Worm (Caenorhabditis elegans) whole organism, mixed stage, embryonic: ENCODE data around the gene coa-3.

ENCODE experiments used
- M03D4.4 ChIP-seq: sonication (generic microtip); optimal IDR thresholded peaks from 2 replicates; lab custom pipeline; 2017; ENCODE audit warnings: mild to moderate bottlenecking, missing genetic modification characterization, missing compliant biosample characterization
- bed-3 ChIP-seq: fragments of 200-800 bp; sonication (Bioruptor generic); optimal IDR thresholded peaks from 3 replicates; lab custom pipeline; 2018; ENCODE audit warnings: mild to moderate bottlenecking, missing genetic modification characterization, moderate library complexity, missing compliant biosample characterization
- blmp-1 ChIP-seq: fragments of 150-350 bp; optimal IDR thresholded peaks from 2 replicates; lab custom pipeline; 2014; ENCODE audit warnings: missing biosample characterization, missing genetic modification characterization
- ceh-39 ChIP-seq: fragments of 150-350 bp; optimal IDR thresholded peaks from 2 replicates; lab custom pipeline; 2014; ENCODE audit warnings: missing biosample characterization, missing genetic modification characterization
- ceh-43 ChIP-seq: fragments of 200-800 bp; sonication (Bioruptor generic); optimal IDR thresholded peaks from 2 replicates; lab custom pipeline; 2018; ENCODE audit warnings: mild to moderate bottlenecking, missing genetic modification characterization, moderate library complexity, missing compliant biosample characterization
- ceh-83 ChIP-seq: fragments of 200-800 bp; sonication (Bioruptor generic); optimal IDR thresholded peaks from 2 replicates; lab custom pipeline; 2018; ENCODE audit warnings: mild to moderate bottlenecking, missing genetic modification characterization, missing compliant biosample characterization
- ces-1 ChIP-seq: fragments of 150-350 bp; optimal IDR thresholded peaks from 2 replicates; lab custom pipeline; 2014; ENCODE audit warnings: missing biosample characterization, missing genetic modification reagents, missing genetic modification characterization
- cnd-1 ChIP-seq: fragments of 200-800 bp; sonication (Bioruptor generic); optimal IDR thresholded peaks from 2 replicates; lab custom pipeline; 2018; ENCODE audit warnings: mild to moderate bottlenecking, missing genetic modification characterization, missing compliant biosample characterization
- drap-1 ChIP-seq: fragments of 200-800 bp; sonication (Bioruptor generic); optimal IDR thresholded peaks from 3 replicates; lab custom pipeline; 2018; ENCODE audit warnings: mild to moderate bottlenecking, missing genetic modification characterization, missing compliant biosample characterization
- elt-1 ChIP-seq: sonication (generic microtip); optimal IDR thresholded peaks from 2 replicates; lab custom pipeline; 2017; ENCODE audit warnings: missing genetic modification characterization, mild to moderate bottlenecking, missing compliant biosample characterization, antibody characterized with exemption, moderate library complexity, borderline replicate concordance; ENCODE audit not compliant: insufficient read depth
- elt-3 ChIP-seq: fragments of 150-350 bp; optimal IDR thresholded peaks from 2 replicates; lab custom pipeline; 2014; ENCODE audit warnings: missing biosample characterization, missing genetic modification characterization
- flh-1 ChIP-seq: fragments of 200-800 bp; sonication (Bioruptor generic); optimal IDR thresholded peaks from 2 replicates; lab custom pipeline; 2018; ENCODE audit warnings: mild to moderate bottlenecking, missing genetic modification characterization, moderate library complexity, missing compliant biosample characterization
- ham-2 ChIP-seq: fragments of 200-800 bp; sonication (Bioruptor generic); optimal IDR thresholded peaks from 2 replicates; lab custom pipeline; 2018; ENCODE audit warnings: mild to moderate bottlenecking, missing genetic modification characterization, missing compliant biosample characterization
- hlh-1 ChIP-seq: fragments of 150-350 bp; optimal IDR thresholded peaks from 2 replicates; lab custom pipeline; 2014; ENCODE audit warnings: missing biosample characterization, missing genetic modification reagents, missing genetic modification characterization
- lin-32 ChIP-seq: fragments of 200-800 bp; sonication (Bioruptor generic); optimal IDR thresholded peaks from 2 replicates; lab custom pipeline; 2018; ENCODE audit warnings: mild to moderate bottlenecking, missing genetic modification characterization, missing compliant biosample characterization
- lsy-2 ChIP-seq: fragments of 150-350 bp; optimal IDR thresholded peaks from 2 replicates; lab custom pipeline; 2014; ENCODE audit warnings: missing biosample characterization, missing genetic modification characterization
- mab-5 ChIP-seq: fragments of 150-350 bp; optimal IDR thresholded peaks from 2 replicates; lab custom pipeline; 2014; ENCODE audit warnings: missing biosample characterization, missing genetic modification characterization
- mep-1 ChIP-seq: fragments of 150-350 bp; optimal IDR thresholded peaks from 2 replicates; lab custom pipeline; 2017; ENCODE audit warnings: missing biosample characterization, missing genetic modification reagents, missing genetic modification characterization, inconsistent platforms
- nhr-12 ChIP-seq: fragments of 150-350 bp; optimal IDR thresholded peaks from 2 replicates; lab custom pipeline; 2014; ENCODE audit warnings: missing biosample characterization, missing genetic modification characterization
- nhr-28 ChIP-seq: fragments of 150-350 bp; optimal IDR thresholded peaks from 2 replicates; lab custom pipeline; 2014; ENCODE audit warnings: missing biosample characterization, missing genetic modification characterization
- nhr-76 ChIP-seq: sonication (generic microtip); optimal IDR thresholded peaks from 2 replicates; lab custom pipeline; 2017; ENCODE audit warnings: missing biosample characterization, missing genetic modification characterization
- pha-4 ChIP-seq: fragments of 150-350 bp; optimal IDR thresholded peaks from 2 replicates; lab custom pipeline; 2018; ENCODE audit warnings: missing biosample characterization, missing genetic modification reagents, missing genetic modification characterization
- sem-2 ChIP-seq: fragments of 200-800 bp; sonication (Bioruptor generic); optimal IDR thresholded peaks from 2 replicates; lab custom pipeline; 2018; ENCODE audit warnings: mild to moderate bottlenecking, missing genetic modification characterization, missing compliant biosample characterization
- snpc-4 ChIP-seq: fragments of 150-350 bp; optimal IDR thresholded peaks from 2 replicates; lab custom pipeline; 2014; ENCODE audit warnings: missing biosample characterization, missing genetic modification characterization
- sptf-1 ChIP-seq: sonication (generic microtip); optimal IDR thresholded peaks from 2 replicates; lab custom pipeline; 2017; ENCODE audit warnings: mild to moderate bottlenecking, missing genetic modification characterization, moderate library complexity, missing compliant biosample characterization
- unc-62 ChIP-seq: fragments of 150-350 bp; optimal IDR thresholded peaks from 2 replicates; lab custom pipeline; 2014; ENCODE audit warnings: missing biosample characterization, missing genetic modification reagents, missing genetic modification characterization
- zip-8 ChIP-seq: fragments of 150-350 bp; optimal IDR thresholded peaks from 2 replicates; lab custom pipeline; 2014; ENCODE audit warnings: missing biosample characterization, missing genetic modification characterization
- ztf-11 ChIP-seq: fragments of 150-350 bp; optimal IDR thresholded peaks from 2 replicates; lab custom pipeline; 2014; ENCODE audit warnings: missing biosample characterization, missing genetic modification characterization

The coa-3 gene

DNA sequence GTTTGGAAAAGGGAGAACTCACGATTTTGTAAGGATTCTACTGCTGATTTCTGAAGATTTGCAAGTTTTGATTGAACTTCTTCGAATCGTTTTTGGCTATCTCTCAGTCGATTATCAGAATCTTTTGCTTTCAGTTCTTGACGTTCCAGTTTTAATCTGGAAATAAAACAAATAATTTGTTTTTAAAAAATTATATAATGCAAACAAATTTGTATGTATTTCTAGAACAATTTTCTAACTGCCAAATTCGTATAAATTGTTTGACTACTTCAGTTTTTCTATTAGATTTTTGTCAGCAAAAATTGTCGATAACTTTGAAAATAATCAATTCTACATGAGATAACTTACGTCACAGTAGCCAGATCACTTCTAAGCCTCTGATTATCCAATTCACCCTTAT, 29.0 kb upstream of the coa-3 start:
- TF ChIP-seq lsy-2 (tag; lab: Kevin White, UChicago) = no peak
- TF ChIP-seq drap-1 (GFP tag; lab: Kevin White, UChicago) = no peak
- TF ChIP-seq hlh-1 (tag; lab: Kevin White, UChicago) = no peak
- TF ChIP-seq M03D4.4 (tag; lab: Kevin White, UChicago) = no peak
- no peak for TF ChIP-seq sptf-1 (tag; lab: Kevin White, UChicago)
- no peak for TF ChIP-seq ceh-43 (GFP tag; lab: Kevin White, UChicago)
- no peak for TF ChIP-seq mep-1
- TF ChIP-seq snpc-4 = no peak
- no peak for TF ChIP-seq cnd-1 (tag; lab: Kevin White, UChicago)
- no peak for TF ChIP-seq zip-8
- TF ChIP-seq elt-3 (tag; lab: Kevin White, UChicago) = no peak
- TF ChIP-seq mab-5 (tag; lab: Kevin White, UChicago) = no peak
- TF ChIP-seq nhr-12 = no peak
- TF ChIP-seq elt-1 (tag; lab: Kevin White, UChicago) = no peak
- no peak for TF ChIP-seq lin-32 (GFP tag; lab: Kevin White, UChicago)
- TF ChIP-seq pha-4 (tag; lab: Kevin White, UChicago) = no peak
- no peak for TF ChIP-seq ces-1 (GFP tag; lab: Kevin White, UChicago)
- TF ChIP-seq nhr-28 = no peak

DNA sequence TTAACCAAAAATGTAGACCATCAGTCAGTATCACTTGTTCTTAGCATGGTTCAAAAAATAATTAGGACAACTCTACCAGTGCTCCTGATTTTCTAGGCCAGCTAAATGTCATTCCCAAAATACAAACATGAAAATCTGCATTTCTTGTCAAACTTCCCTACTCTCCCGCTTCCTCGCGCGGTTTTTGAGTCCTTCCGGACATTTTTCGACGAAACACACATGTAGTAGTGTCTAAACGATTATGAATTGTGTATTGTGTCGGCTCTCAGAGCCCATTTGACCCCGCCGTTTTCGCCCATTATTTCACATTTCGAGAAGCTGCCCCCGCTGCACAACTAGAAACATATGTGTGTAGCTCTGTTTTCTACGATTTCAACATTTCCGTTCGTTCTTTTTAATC, 24.2 kb upstream of the coa-3 start, which contains the start of gene F35D11.1:
Gene F35D11.1 (plus strand): TSS at position 301 of the 400 bp plus-strand sequence.
- TF ChIP-seq cnd-1 (tag; lab: Kevin White, UChicago) (no peak), ces-1 (GFP tag; lab: Kevin White, UChicago) (no peak), nhr-28 (no peak), snpc-4 (no peak), nhr-12 (no peak)

DNA sequence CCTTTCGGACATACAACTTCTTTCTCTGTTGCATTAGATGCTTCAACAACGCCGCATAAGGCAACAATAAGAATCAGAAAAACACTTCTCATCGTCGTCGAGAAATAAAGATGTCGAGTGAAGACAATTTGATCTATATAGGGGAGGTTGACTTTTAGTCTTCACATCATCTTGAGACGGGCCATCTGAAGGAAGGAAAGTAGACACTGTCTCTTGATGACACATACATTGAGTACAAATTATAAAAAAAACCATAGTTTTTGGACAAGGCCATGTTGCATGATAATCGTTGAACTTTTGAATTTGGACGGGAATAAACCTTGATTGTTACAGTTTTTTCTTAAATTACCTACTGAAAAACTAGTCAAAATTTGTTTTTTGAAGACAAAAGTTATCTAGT, 19.2 kb upstream of the coa-3 start, which contains the start of gene clec-139:
Gene clec-139 (minus strand): TSS at position 101 of the 400 bp plus-strand sequence.
- no peak for TF ChIP-seq cnd-1 (tag; lab: Kevin White, UChicago)

DNA sequence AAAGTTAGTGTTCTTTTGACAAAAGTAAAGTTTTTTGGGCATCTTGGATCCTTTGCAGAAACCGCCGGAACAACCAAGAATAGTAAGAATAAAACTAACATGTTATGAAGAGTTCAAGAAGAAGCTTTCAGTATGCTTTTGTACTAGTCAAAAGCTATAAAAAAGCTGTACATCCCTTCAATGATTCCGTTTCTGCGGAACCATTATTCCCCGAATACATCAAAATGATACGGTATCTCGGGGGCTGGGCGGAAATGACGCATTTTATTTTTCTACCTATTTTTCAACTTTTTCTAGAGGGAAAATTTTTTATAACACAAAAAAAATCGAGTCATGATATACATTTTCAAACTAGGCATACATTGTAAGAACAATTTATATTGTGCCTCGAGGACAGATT, 17.3 kb upstream of the coa-3 start, which contains the start of gene clec-138:
Gene clec-138 (minus strand): TSS at position 101 of the 400 bp plus-strand sequence.
- TF ChIP-seq blmp-1 = no peak
- TF ChIP-seq ceh-39 (tag; lab: Kevin White, UChicago) = no peak
- TF ChIP-seq mep-1 = no peak
- no peak for TF ChIP-seq bed-3 (GFP tag; lab: Kevin White, UChicago)
- no peak for TF ChIP-seq unc-62 (GFP tag; lab: Kevin White, UChicago)
- no peak for TF ChIP-seq M03D4.4 (tag; lab: Kevin White, UChicago)
- TF ChIP-seq elt-1 (tag; lab: Kevin White, UChicago) = no peak
- no peak for TF ChIP-seq mab-5 (tag; lab: Kevin White, UChicago)
- no peak for TF ChIP-seq ztf-11 (tag; lab: Kevin White, UChicago)
- no peak for TF ChIP-seq sem-2 (GFP tag; lab: Kevin White, UChicago)
- TF ChIP-seq ham-2 (GFP tag; lab: Kevin White, UChicago) = no peak
- TF ChIP-seq ceh-83 (GFP tag; lab: Kevin White, UChicago) = no peak
- TF ChIP-seq lsy-2 (tag; lab: Kevin White, UChicago) = no peak

DNA sequence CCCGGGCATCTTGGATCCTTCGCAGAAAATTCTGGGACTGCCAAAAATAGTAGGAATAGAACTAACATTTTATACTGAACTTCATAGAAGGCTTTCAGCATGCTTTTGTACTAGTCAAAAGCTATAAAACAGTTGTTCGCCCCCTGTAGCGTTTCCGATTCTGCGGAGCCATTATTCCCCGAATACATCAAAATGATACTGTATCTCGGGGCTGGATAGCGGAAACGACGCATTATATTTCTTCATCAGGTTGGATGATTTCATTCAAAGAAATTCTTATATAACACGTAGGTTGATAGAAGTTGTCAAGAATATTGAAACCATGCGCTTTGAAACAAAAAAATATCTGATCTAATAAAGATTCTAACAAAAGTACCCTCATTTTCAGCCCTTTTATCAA, 15.6 kb upstream of the coa-3 start, which contains the start of gene clec-137:
Gene clec-137 (minus strand): TSS at position 101 of the 400 bp plus-strand sequence.
- no peak for TF ChIP-seq drap-1 (GFP tag; lab: Kevin White, UChicago)
- no peak for TF ChIP-seq ceh-83 (GFP tag; lab: Kevin White, UChicago)
- no peak for TF ChIP-seq snpc-4
- TF ChIP-seq, all 35 proteins: peak for 0

DNA sequence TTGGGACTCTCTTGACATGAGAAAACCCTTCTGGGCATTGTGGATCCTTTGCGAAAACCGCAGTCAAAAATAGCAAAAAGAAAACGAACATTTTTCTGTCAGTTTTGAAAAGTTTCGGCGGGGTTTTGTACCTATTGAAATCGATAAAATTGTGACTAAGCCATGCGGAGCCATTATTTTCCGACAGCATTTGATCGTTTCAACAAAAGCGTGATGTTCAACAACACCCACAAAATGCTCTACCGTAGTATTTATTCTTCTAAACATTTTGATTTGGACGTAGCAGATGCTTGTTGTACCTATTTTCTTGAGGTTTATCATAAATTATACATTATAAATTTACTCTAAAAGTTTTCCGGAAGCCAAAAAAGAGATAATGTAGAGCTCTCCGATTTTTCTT, 14.0 kb upstream of the coa-3 start, which contains the start of gene clec-136:
Gene clec-136 (minus strand): TSS at position 101 of the 400 bp plus-strand sequence.
- TF ChIP-seq lsy-2 (tag; lab: Kevin White, UChicago) = no peak
- no peak for TF ChIP-seq pha-4 (tag; lab: Kevin White, UChicago)
- TF ChIP-seq sem-2 (GFP tag; lab: Kevin White, UChicago) = no peak
- TF ChIP-seq flh-1 (GFP tag; lab: Kevin White, UChicago) = no peak
- no peak for TF ChIP-seq nhr-76 (tag; lab: Kevin White, UChicago)
- TF ChIP-seq lin-32 (GFP tag; lab: Kevin White, UChicago) = no peak
- TF ChIP-seq unc-62 (GFP tag; lab: Kevin White, UChicago) = no peak
- TF ChIP-seq M03D4.4 (tag; lab: Kevin White, UChicago) = no peak
- TF ChIP-seq, all 35 proteins: peak for 0
